Fruit fly (Drosophila melanogaster) whole organism: ENCODE results near the gene LIMK1.

Experiments used
- pan ChIP-seq: fragments of >200 bp; optimal IDR thresholded peaks from 2 replicates; lab custom pipeline; 2017
- psq ChIP-seq: fragments of >200 bp; optimal IDR thresholded peaks from 2 replicates; lab custom pipeline; 2017
- usp ChIP-seq: fragments of >200 bp; optimal IDR thresholded peaks from 2 replicates; lab custom pipeline; 2017; ENCODE audit warnings: missing biosample characterization, missing genetic modification characterization, mixed read lengths

DNA sequence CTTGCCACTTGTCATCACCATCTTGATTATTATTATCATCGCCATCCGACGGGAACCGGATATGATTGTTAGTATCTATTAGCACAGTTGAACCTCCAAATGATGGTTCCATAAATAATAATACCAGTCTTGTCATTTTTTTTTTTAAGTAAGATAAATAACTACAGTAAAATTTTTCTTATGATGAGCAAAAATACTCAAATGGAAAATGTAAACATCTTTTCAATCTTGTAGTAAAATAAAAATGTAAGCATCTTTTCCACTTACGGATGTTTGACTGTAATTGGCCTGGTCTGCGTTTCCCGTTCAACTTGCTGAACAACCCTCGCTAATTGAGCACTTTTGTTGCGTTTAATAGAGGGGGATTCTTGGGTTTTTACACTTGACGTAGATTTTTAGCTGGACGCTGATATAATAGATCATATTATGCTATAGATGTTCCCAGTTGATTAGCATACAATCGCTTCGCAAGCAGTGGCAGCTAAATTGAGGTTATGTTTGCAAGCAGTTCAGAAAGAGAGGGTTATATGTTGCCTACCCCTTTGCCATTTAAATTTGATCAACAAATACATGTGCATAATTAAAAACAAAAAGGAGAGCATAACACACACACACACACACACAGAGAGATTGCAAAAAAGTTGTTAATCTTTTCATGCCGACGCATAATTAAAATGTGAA, 33.7 kb upstream of the LIMK1 start:
- TF ChIP-seq psq (lab: Kevin White, UChicago) (no peak), usp (no peak), pan (lab: Kevin White, UChicago) (no peak)
